Worm (Caenorhabditis elegans) whole organism, L2 larva: Measurements from ENCODE around the gene srsx-15.

Experiments
- C34F6.9 ChIP-seq: fragments of 150-350 bp; optimal IDR thresholded peaks from 2 replicates; lab custom pipeline; 2014; ENCODE audit warnings: missing biosample characterization, missing genetic modification characterization
- F13H6.1 ChIP-seq: sonication (generic microtip); optimal IDR thresholded peaks from 2 replicates; lab custom pipeline; 2016; ENCODE audit warnings: missing genetic modification characterization, missing compliant biosample characterization
- Y55F3AM.14 ChIP-seq: fragments of 200-800 bp; sonication (Bioruptor generic); optimal IDR thresholded peaks from 2 replicates; lab custom pipeline; 2018; ENCODE audit warnings: mild to moderate bottlenecking, missing genetic modification characterization, missing compliant biosample characterization
- ZK546.5 ChIP-seq: sonication (generic microtip); optimal IDR thresholded peaks from 2 replicates; lab custom pipeline; 2017; ENCODE audit warnings: missing biosample characterization, missing genetic modification characterization
- aly-2 ChIP-seq: fragments of 150-350 bp; optimal IDR thresholded peaks from 2 replicates; lab custom pipeline; 2014; ENCODE audit warnings: missing biosample characterization, missing genetic modification characterization
- ama-1 ChIP-seq: fragments of 150-350 bp; optimal IDR thresholded peaks from 2 replicates; lab custom pipeline; 2018; ENCODE audit warnings: inconsistent platforms
- blmp-1 ChIP-seq: sonication (generic microtip); optimal IDR thresholded peaks from 2 replicates; lab custom pipeline; 2017; ENCODE audit warnings: missing genetic modification characterization, mild to moderate bottlenecking, missing compliant biosample characterization, antibody characterized with exemption, moderate library complexity; ENCODE audit not compliant: insufficient read depth
- ceh-16 ChIP-seq: fragments of 150-350 bp; optimal IDR thresholded peaks from 2 replicates; lab custom pipeline; 2014; ENCODE audit warnings: missing biosample characterization, missing genetic modification characterization
- crh-2 ChIP-seq: sonication (generic microtip); optimal IDR thresholded peaks from 2 replicates; lab custom pipeline; 2017; ENCODE audit warnings: missing biosample characterization, missing genetic modification characterization
- dmd-4 ChIP-seq: sonication (generic microtip); optimal IDR thresholded peaks from 2 replicates; lab custom pipeline; 2017; ENCODE audit warnings: missing biosample characterization, missing genetic modification characterization
- egl-27 ChIP-seq: sonication (generic microtip); optimal IDR thresholded peaks from 3 replicates; lab custom pipeline; 2017; ENCODE audit warnings: missing biosample characterization, missing genetic modification reagents, missing genetic modification characterization
- elt-3 ChIP-seq: sonication (generic microtip); optimal IDR thresholded peaks from 2 replicates; lab custom pipeline; 2017; ENCODE audit warnings: missing biosample characterization, missing genetic modification characterization
- fos-1 ChIP-seq: fragments of 150-350 bp; optimal IDR thresholded peaks from 2 replicates; lab custom pipeline; 2014; ENCODE audit warnings: missing biosample characterization, missing genetic modification characterization
- gmeb-1 ChIP-seq: fragments of 150-350 bp; optimal IDR thresholded peaks from 2 replicates; lab custom pipeline; 2014; ENCODE audit warnings: missing biosample characterization, missing genetic modification characterization
- lin-13 ChIP-seq: fragments of 150-350 bp; optimal IDR thresholded peaks from 2 replicates; lab custom pipeline; 2014; ENCODE audit warnings: missing biosample characterization, missing genetic modification reagents, missing genetic modification characterization
- lin-39 ChIP-seq: fragments of 150-350 bp; optimal IDR thresholded peaks from 2 replicates; lab custom pipeline; 2014; ENCODE audit warnings: missing biosample characterization, missing genetic modification reagents, missing genetic modification characterization
- lsy-2 ChIP-seq, 2 experiments: fragments of 150-350 bp in 1 of 2; sonication (generic microtip) in 1 of 2; optimal IDR thresholded peaks; 2 replicates each; lab custom pipeline; 2014 to 2017; ENCODE audit warnings: missing biosample characterization in 2 of 2, missing genetic modification characterization in 2 of 2
- mab-5 ChIP-seq: fragments of 150-350 bp; optimal IDR thresholded peaks from 2 replicates; lab custom pipeline; 2014; ENCODE audit warnings: missing biosample characterization, missing genetic modification characterization
- mdl-1 ChIP-seq, 2 experiments: fragments of 150-350 bp in 1 of 2; sonication (generic microtip) in 1 of 2; optimal IDR thresholded peaks; 2 replicates each; lab custom pipeline; 2017; ENCODE audit warnings: missing biosample characterization in 2 of 2, missing genetic modification characterization in 2 of 2
- nhr-10 ChIP-seq: sonication (generic microtip); optimal IDR thresholded peaks from 2 replicates; lab custom pipeline; 2017; ENCODE audit warnings: missing biosample characterization, missing genetic modification characterization
- nhr-129 ChIP-seq: fragments of 150-350 bp; optimal IDR thresholded peaks from 2 replicates; lab custom pipeline; 2014; ENCODE audit warnings: missing biosample characterization, missing genetic modification characterization
- nhr-21 ChIP-seq: fragments of 150-350 bp; optimal IDR thresholded peaks from 2 replicates; lab custom pipeline; 2014; ENCODE audit warnings: missing biosample characterization, missing genetic modification characterization
- nhr-23 ChIP-seq: fragments of 150-350 bp; optimal IDR thresholded peaks from 2 replicates; lab custom pipeline; 2014; ENCODE audit warnings: missing biosample characterization, missing genetic modification reagents, missing genetic modification characterization
- nhr-25 ChIP-seq: fragments of 150-350 bp; sonication (generic microtip); optimal IDR thresholded peaks from 3 replicates; lab custom pipeline; 2014; ENCODE audit warnings: missing biosample characterization, missing genetic modification characterization
- nhr-77 ChIP-seq: fragments of 150-350 bp; optimal IDR thresholded peaks from 2 replicates; lab custom pipeline; 2014; ENCODE audit warnings: missing biosample characterization, missing genetic modification characterization
- peb-1 ChIP-seq: fragments of 150-350 bp; optimal IDR thresholded peaks from 2 replicates; lab custom pipeline; 2014; ENCODE audit warnings: missing biosample characterization, missing genetic modification characterization
- skn-1 ChIP-seq: sonication (generic microtip); optimal IDR thresholded peaks from 2 replicates; lab custom pipeline; 2017; ENCODE audit warnings: missing biosample characterization, missing genetic modification characterization
- sma-3 ChIP-seq: sonication (generic microtip); optimal IDR thresholded peaks from 2 replicates; lab custom pipeline; 2016; ENCODE audit warnings: missing genetic modification reagents, missing genetic modification characterization, missing compliant biosample characterization
- sma-9 ChIP-seq, 2 experiments: fragments of 150-350 bp in 1 of 2; sonication (generic microtip) in 1 of 2; optimal IDR thresholded peaks; 2 replicates each; lab custom pipeline; 2014 to 2016; ENCODE audit warnings: missing genetic modification characterization in 2 of 2, mild to moderate bottlenecking in 1 of 2, missing biosample characterization in 1 of 2, missing compliant biosample characterization in 1 of 2, missing genetic modification reagents in 1 of 2, moderate library complexity in 1 of 2
- snpc-4 ChIP-seq: fragments of 150-350 bp; optimal IDR thresholded peaks from 2 replicates; lab custom pipeline; 2014; ENCODE audit warnings: missing biosample characterization, missing genetic modification characterization
- unc-39 ChIP-seq: fragments of 150-350 bp; optimal IDR thresholded peaks from 2 replicates; lab custom pipeline; 2014; ENCODE audit warnings: missing biosample characterization, missing genetic modification characterization
- unc-55 ChIP-seq: fragments of 150-350 bp; sonication (generic microtip); optimal IDR thresholded peaks from 3 replicates; lab custom pipeline; 2014; ENCODE audit warnings: missing biosample characterization, missing genetic modification reagents, missing genetic modification characterization
- zag-1 ChIP-seq: fragments of 150-350 bp; optimal IDR thresholded peaks from 2 replicates; lab custom pipeline; 2014; ENCODE audit warnings: missing biosample characterization, missing genetic modification characterization
- ztf-1 ChIP-seq: fragments of 200-800 bp; sonication (Bioruptor generic); conservative IDR thresholded peaks from 2 replicates; pipeline ENCODE4 v1.3.6; 2022; ENCODE audit warnings: missing genetic modification characterization, missing compliant biosample characterization
- ztf-11 ChIP-seq: sonication (generic microtip); optimal IDR thresholded peaks from 2 replicates; lab custom pipeline; 2017; ENCODE audit warnings: missing biosample characterization, missing genetic modification characterization
- ztf-4 ChIP-seq: fragments of 150-350 bp; optimal IDR thresholded peaks from 2 replicates; lab custom pipeline; 2014; ENCODE audit warnings: missing biosample characterization, missing genetic modification characterization

The srsx-15 gene

DNA sequence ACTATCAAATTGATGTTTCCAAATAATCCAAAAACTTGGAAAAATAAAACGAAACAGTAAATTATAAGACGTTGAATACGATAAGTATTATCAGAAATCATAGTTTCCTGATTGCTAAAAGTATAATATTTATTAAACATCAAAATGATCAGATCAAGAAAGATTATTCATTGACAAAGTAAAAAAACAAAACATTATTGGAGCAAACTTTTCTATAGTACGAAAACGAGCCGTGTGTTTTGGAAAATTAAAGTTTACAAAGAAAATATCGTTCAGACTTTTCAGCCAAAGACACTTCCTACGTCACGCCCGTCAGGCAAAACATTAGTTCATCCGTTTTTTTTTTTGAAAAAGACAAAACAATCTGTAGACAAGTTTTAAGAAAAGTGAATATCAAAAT is at the start of gene srsx-15:
Gene srsx-15 (minus strand): TSS at position 101 of the 400 bp plus-strand sequence.
- TF ChIP-seq nhr-129 (tag; lab: Kevin White, UChicago) = no peak
- TF ChIP-seq skn-1 (tag; lab: Kevin White, UChicago) = no peak
- TF ChIP-seq lin-13 (GFP tag; lab: Kevin White, UChicago) = no peak
- TF ChIP-seq lsy-2 (tag; optimal IDR thresholded peaks at IDR 0.05; lab: Kevin White, UChicago) = no peak

DNA sequence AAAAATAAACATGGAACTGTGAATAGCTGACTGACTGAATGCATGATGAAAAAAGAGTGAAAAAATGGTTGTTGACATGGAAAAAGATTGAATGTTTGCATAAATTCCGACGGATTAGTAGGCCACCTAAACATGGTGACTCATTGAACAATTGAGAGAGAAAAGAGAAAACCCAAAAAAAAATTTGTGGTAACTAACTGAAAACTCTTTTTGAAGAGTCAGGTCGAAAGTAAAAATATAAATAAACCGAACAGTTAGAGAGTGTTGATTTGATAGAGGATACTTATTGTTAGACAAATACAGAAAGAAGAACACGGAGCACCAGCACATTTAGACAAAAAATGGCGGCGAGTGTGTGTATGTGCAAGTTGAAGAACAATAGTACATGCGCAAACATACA is 47.7 kb upstream of the srsx-15 start:
- no peak for TF ChIP-seq mab-5 (tag; lab: Kevin White, UChicago)
- peak; percentile 62 for TF ChIP-seq F13H6.1 (tag; lab: Kevin White, UChicago)

ce11 chrIV:5669459-5669858 is 45.8 kb upstream of the srsx-15 start, which contains the start of gene T19E7.6:
T19E7.6 (minus strand) TSS chrIV:5669503.
- TF ChIP-seq peb-1 (no peak), fos-1 (tag; lab: Kevin White, UChicago) (peak; percentile 33)

DNA sequence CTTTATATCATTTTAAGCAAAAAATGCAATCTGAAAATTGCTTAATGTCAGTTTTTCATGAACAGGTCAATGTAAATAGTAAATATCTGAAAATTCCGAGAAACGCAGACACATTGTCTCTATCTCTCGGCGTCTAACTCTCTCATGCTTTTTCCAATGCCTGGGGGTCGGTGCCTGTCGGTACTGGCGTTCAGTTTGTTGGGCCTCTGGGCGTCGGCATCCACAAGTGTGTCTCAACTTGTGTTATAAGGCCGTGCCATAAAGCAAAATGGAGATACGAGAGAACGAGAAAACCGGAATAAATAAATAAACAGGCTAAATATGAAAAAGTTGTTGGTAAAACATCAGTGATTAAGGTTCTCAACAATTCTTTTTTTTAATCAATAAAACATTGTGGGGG is 43.6 kb upstream of the srsx-15 start:
- TF ChIP-seq lsy-2 (tag; optimal IDR thresholded peaks at IDR 0.05; lab: Kevin White, UChicago) (peak in 1 of 2 experiments; percentile 44), sma-3 (GFP tag; lab: Kevin White, UChicago) (peak; percentile 7), blmp-1 (tag; lab: Kevin White, UChicago) (no peak), skn-1 (tag; lab: Kevin White, UChicago) (peak; percentile 88), nhr-21 (tag; lab: Kevin White, UChicago) (no peak), sma-9 (GFP tag; optimal IDR thresholded peaks at IDR 0.05; lab: Kevin White, UChicago) (peak; percentile 49), sma-9 (tag; optimal IDR thresholded peaks at IDR 0.05; lab: Kevin White, UChicago) (no peak), zag-1 (tag; lab: Kevin White, UChicago) (peak; percentile 3), fos-1 (tag; lab: Kevin White, UChicago) (peak; percentile 50), mdl-1 (tag; optimal IDR thresholded peaks at IDR 0.05; lab: Kevin White, UChicago) (no peak), unc-55 (peak; percentile 14), C34F6.9 (tag; lab: Kevin White, UChicago) (peak; percentile 52), crh-2 (tag; lab: Kevin White, UChicago) (peak; percentile 10), ZK546.5 (tag; lab: Kevin White, UChicago) (no peak), F13H6.1 (tag; lab: Kevin White, UChicago) (peak; percentile 15), nhr-129 (tag; lab: Kevin White, UChicago) (peak; percentile 21)

DNA sequence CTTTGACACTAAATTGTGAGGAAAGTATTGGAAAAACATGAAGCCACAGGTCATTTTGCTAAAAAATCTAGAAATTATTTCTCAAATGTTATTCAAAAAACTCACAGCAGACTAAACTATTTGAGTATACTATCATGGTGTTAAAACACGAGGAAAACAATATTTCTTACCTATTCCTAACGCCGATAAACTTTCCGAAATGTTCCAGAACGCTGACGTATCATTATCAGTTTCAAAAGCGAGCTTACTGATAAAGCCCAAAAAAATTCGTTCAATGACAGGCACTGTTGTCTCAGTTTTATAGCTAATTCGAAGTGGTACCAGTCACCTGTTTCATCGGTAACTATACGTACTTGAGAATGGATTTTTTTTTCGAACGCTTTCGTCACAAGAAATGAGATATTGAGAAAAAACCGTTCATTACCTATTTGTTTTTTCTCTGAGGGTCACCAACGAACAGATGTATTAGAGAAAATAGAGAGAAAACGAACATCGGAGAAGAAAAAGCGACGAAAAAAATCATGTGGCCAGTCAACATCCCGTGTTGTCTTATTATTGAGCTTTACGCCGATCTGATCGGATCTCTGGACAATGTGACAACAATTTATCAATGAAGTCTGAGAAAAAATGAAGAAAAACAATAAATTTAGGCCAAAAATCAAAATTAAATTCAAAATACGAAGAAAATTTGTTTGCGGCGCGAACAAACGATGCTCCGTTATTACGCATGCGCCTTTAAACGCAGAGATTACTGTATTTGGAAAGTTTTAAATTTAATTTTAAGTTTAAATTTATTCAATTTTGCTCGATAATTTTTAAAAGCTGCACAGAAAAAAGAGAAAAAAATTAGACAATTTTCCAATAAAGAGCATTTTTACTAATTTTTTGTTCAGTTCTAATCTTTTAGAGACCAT is 42.8 kb upstream of the srsx-15 start:
- TF ChIP-seq nhr-129 (tag; lab: Kevin White, UChicago) = peak; percentile 19
- TF ChIP-seq gmeb-1 (tag; lab: Kevin White, UChicago) = no peak
- peak; percentile 58 for TF ChIP-seq crh-2 (tag; lab: Kevin White, UChicago)
- peak; percentile 56 for TF ChIP-seq fos-1 (tag; lab: Kevin White, UChicago)
- peak; percentile 82 for TF ChIP-seq skn-1 (tag; lab: Kevin White, UChicago)

- TF ChIP-seq egl-27 (tag; lab: Kevin White, UChicago) (no peak), sma-9 (GFP tag; optimal IDR thresholded peaks at IDR 0.05; lab: Kevin White, UChicago) (peak; percentile 41), sma-9 (tag; optimal IDR thresholded peaks at IDR 0.05; lab: Kevin White, UChicago) (no peak), lin-13 (GFP tag; lab: Kevin White, UChicago) (peak; percentile 4), unc-39 (tag; lab: Kevin White, UChicago) (no peak), Y55F3AM.14 (GFP tag; lab: Kevin White, UChicago) (no peak), F13H6.1 (tag; lab: Kevin White, UChicago) (peak; percentile 30), dmd-4 (tag; lab: Kevin White, UChicago) (no peak), nhr-10 (tag; lab: Kevin White, UChicago) (no peak), unc-55 (peak; percentile 78), aly-2 (no peak), ztf-4 (tag; lab: Kevin White, UChicago) (peak; percentile 9), ZK546.5 (tag; lab: Kevin White, UChicago) (no peak), ceh-16 (tag; lab: Kevin White, UChicago) (no peak), nhr-23 (tag; lab: Kevin White, UChicago) (no peak), nhr-21 (tag; lab: Kevin White, UChicago) (no peak), snpc-4 (tag; lab: Kevin White, UChicago) (no peak), elt-3 (tag; lab: Kevin White, UChicago) (no peak), nhr-25 (tag; lab: Kevin White, UChicago) (peak; percentile 72), peb-1 (no peak), ama-1 (lab: Kevin White, UChicago) (peak; percentile 25), nhr-77 (tag; lab: Kevin White, UChicago) (no peak), ztf-1 (GFP tag; lab: Robert Waterston, UW) (no peak), crh-2 (tag; lab: Kevin White, UChicago) (peak; percentile 32), ztf-11 (no peak), lin-39 (tag; lab: Kevin White, UChicago) (no peak), C34F6.9 (tag; lab: Kevin White, UChicago) (peak; percentile 76), gmeb-1 (tag; lab: Kevin White, UChicago) (no peak), fos-1 (tag; lab: Kevin White, UChicago) (peak; percentile 69), nhr-129 (tag; lab: Kevin White, UChicago) (peak; percentile 87)
Measured at ce11 chrIV:5665353-5665918, 41.8 kb upstream of the srsx-15 start.
